Worm (Caenorhabditis elegans) whole organism, L1 larva: ENCODE results near the gene T06C12.9.

Experiments
- lir-3 ChIP-seq: sonication (generic microtip); optimal IDR thresholded peaks from 2 replicates; lab custom pipeline; 2016; ENCODE audit warnings: mild to moderate bottlenecking, missing genetic modification characterization, moderate library complexity, missing compliant biosample characterization; ENCODE audit not compliant: poor library complexity
- nhr-28 ChIP-seq: fragments of 150-350 bp; optimal IDR thresholded peaks from 2 replicates; lab custom pipeline; 2014; ENCODE audit warnings: missing biosample characterization, missing genetic modification characterization
- sox-4 ChIP-seq: sonication (generic microtip); optimal IDR thresholded peaks from 2 replicates; lab custom pipeline; 2016; ENCODE audit warnings: missing genetic modification characterization, missing compliant biosample characterization
- zag-1 ChIP-seq: fragments of 150-350 bp; optimal IDR thresholded peaks from 2 replicates; lab custom pipeline; 2014; ENCODE audit warnings: missing biosample characterization, missing genetic modification characterization
- ztf-4 ChIP-seq: fragments of 150-350 bp; optimal IDR thresholded peaks from 2 replicates; lab custom pipeline; 2014; ENCODE audit warnings: missing biosample characterization, missing genetic modification characterization

DNA sequence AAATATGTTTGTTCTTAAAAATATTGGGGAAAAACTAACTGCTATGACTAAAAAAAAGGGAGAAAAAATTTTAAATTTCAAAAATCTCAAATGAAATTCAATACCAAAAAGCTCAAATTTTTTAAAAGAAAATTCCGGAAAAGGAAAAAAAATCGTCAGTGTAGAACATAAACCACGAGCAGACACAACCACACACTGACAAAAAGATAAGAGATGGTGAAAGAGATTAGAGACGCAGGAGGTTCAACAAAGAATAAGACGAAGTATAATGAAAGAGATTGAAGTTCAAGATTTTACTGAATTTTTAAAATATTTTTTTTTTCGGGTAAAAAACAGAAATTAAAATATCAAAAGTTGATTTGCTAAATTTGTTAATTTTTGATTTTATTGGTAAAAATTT is 5.8 kb downstream of the T06C12.9 start:
- no peak for TF ChIP-seq ztf-4 (tag; lab: Kevin White, UChicago)
- TF ChIP-seq lir-3: no peak
- no peak for TF ChIP-seq zag-1 (tag; lab: Kevin White, UChicago)
- no peak for TF ChIP-seq sox-4 (tag; lab: Kevin White, UChicago)
- no peak for TF ChIP-seq nhr-28 (tag; lab: Kevin White, UChicago)
